Worm (Caenorhabditis elegans) whole organism, mixed stage, embryonic: ENCODE data around the gene C32B5.7.

Source experiments
- blmp-1 ChIP-seq: fragments of 150-350 bp; optimal IDR thresholded peaks from 2 replicates; lab custom pipeline; 2014; ENCODE audit warnings: missing biosample characterization, missing genetic modification characterization
- lsy-2 ChIP-seq: fragments of 150-350 bp; optimal IDR thresholded peaks from 2 replicates; lab custom pipeline; 2014; ENCODE audit warnings: missing biosample characterization, missing genetic modification characterization
- nhr-2 ChIP-seq: fragments of 150-350 bp; optimal IDR thresholded peaks from 2 replicates; lab custom pipeline; 2014; ENCODE audit warnings: missing biosample characterization, missing genetic modification characterization
- nhr-237 ChIP-seq: fragments of 150-350 bp; optimal IDR thresholded peaks from 2 replicates; lab custom pipeline; 2014; ENCODE audit warnings: missing biosample characterization, missing genetic modification characterization
- unc-120 ChIP-seq: sonication (generic microtip); optimal IDR thresholded peaks from 2 replicates; lab custom pipeline; 2017; ENCODE audit warnings: missing genetic modification characterization, missing compliant biosample characterization; ENCODE audit not compliant: poor library complexity, severe bottlenecking

DNA sequence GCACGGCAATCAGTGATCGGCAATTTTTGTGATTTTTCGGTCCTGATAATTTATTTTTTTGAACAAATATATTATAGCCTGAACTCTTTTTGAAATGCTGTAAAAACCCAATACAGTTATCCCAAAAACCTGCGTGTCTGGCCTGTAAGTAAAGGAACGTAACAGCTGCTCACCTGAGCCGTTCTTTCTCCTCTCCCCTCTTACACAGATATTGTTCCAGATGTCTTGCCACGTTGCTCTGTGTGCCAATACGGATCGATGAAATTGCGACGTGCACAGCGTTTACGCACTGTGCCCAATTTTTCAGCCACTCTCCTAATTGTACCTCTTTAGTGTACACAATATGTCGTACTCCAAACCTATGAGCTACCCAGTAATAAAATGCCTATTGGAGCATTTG, 1.7 kb upstream of the C32B5.7 start, which contains the start of gene sdz-4:
- TF ChIP-seq lsy-2 (no peak), blmp-1 (tag; lab: Kevin White, UChicago) (no peak), unc-120 (tag; lab: Kevin White, UChicago) (no peak), nhr-2 (tag; lab: Kevin White, UChicago) (no peak), nhr-237 (tag; lab: Kevin White, UChicago) (no peak)
